Worm (Caenorhabditis elegans): Measurements from ENCODE around the gene C14A4.6.

- TF ChIP-seq tbx-11 (GFP tag; IDR thresholded peaks at IDR 0.05) (no peak), scrt-1 (GFP tag; IDR thresholded peaks at IDR 0.05) (no peak)
These were observed 44.4 kb downstream of the C14A4.6 start for ce11 chrII:10550173-10550572.

Data from whole organism, early embryonic.